Fruit fly (Drosophila melanogaster) whole organism, embryonic: Measurements from ENCODE around the gene CG33172.

Experiments used
- Aef1 ChIP-seq: fragments of 200-800 bp; sonication (Bioruptor generic); IDR thresholded peaks from 3 replicates; pipeline ENCODE4 v1.3.6; 2022; ENCODE audit warnings: missing biosample characterization, missing genetic modification characterization
- Blimp-1 ChIP-seq: fragments of 200-800 bp; sonication (Bioruptor generic); optimal IDR thresholded peaks from 3 replicates; lab custom pipeline; 2018; ENCODE audit warnings: missing biosample characterization, missing genetic modification characterization, mild to moderate bottlenecking, moderate library complexity, missing genetic modification reagents
- CG15011 ChIP-seq: fragments of 200-800 bp; sonication (Bioruptor generic); optimal IDR thresholded peaks from 3 replicates; lab custom pipeline; 2018; ENCODE audit warnings: missing biosample characterization, mild to moderate bottlenecking, missing genetic modification characterization
- CG16813 ChIP-seq: fragments of 200-800 bp; sonication (Bioruptor generic); IDR thresholded peaks from 3 replicates; pipeline ENCODE4 v1.3.6; 2022; ENCODE audit warnings: missing biosample characterization, missing genetic modification characterization; ENCODE audit not compliant: partially characterized antibody
- CG16863 ChIP-seq: fragments of 200-800 bp; sonication (Bioruptor generic); optimal IDR thresholded peaks from 3 replicates; lab custom pipeline; 2016; ENCODE audit warnings: missing biosample characterization, missing genetic modification characterization
- CG17186 ChIP-seq: fragments of 200-800 bp; sonication (Bioruptor generic); optimal IDR thresholded peaks from 3 replicates; lab custom pipeline; 2017; ENCODE audit warnings: missing biosample characterization, missing genetic modification reagents, missing genetic modification characterization
- CG17359 ChIP-seq: fragments of 200-800 bp; sonication (Bioruptor generic); optimal IDR thresholded peaks from 3 replicates; lab custom pipeline; 2018; ENCODE audit warnings: missing biosample characterization, mild to moderate bottlenecking, missing genetic modification characterization, moderate library complexity
- CG18619 ChIP-seq: fragments of 200-800 bp; sonication (Bioruptor generic); optimal IDR thresholded peaks from 3 replicates; lab custom pipeline; 2017; ENCODE audit warnings: missing biosample characterization, mild to moderate bottlenecking, missing genetic modification characterization
- CG32532 ChIP-seq: fragments of 200-800 bp; sonication (Bioruptor generic); IDR thresholded peaks from 2 replicates; pipeline ENCODE4 v1.3.6; 2022; ENCODE audit warnings: missing biosample characterization, missing genetic modification characterization
- CG4360 ChIP-seq: fragments of 200-800 bp; sonication (Bioruptor generic); IDR thresholded peaks from 2 replicates; pipeline ENCODE4 v1.3.6; 2022; ENCODE audit warnings: missing biosample characterization, missing genetic modification characterization
- CG4854 ChIP-seq: fragments of 200-800 bp; sonication (Bioruptor generic); optimal IDR thresholded peaks from 2 replicates; lab custom pipeline; 2016; ENCODE audit warnings: missing biosample characterization, missing genetic modification characterization, inconsistent platforms
- CG6791 ChIP-seq: fragments of 200-800 bp; sonication (Bioruptor generic); IDR thresholded peaks from 3 replicates; pipeline ENCODE4 v1.3.6; 2022; ENCODE audit warnings: missing biosample characterization, missing genetic modification characterization; ENCODE audit not compliant: partially characterized antibody
- CG7271 ChIP-seq: fragments of 200-800 bp; sonication (Bioruptor generic); optimal IDR thresholded peaks from 2 replicates; lab custom pipeline; 2018; ENCODE audit warnings: missing biosample characterization, mild to moderate bottlenecking, missing genetic modification characterization, moderate library complexity
- CG7357 ChIP-seq: fragments of 200-800 bp; sonication (Bioruptor generic); IDR thresholded peaks from 3 replicates; pipeline ENCODE4 v1.3.6; 2022; ENCODE audit warnings: missing biosample characterization, missing genetic modification characterization
- CTCF ChIP-seq: fragments of 200-800 bp; sonication (Bioruptor generic); optimal IDR thresholded peaks from 2 replicates; lab custom pipeline; 2017; ENCODE audit warnings: missing biosample characterization, mild to moderate bottlenecking, missing genetic modification characterization, moderate library complexity
- Camta ChIP-seq: fragments of 200-800 bp; sonication (Bioruptor generic); optimal IDR thresholded peaks from 2 replicates; lab custom pipeline; 2016; ENCODE audit warnings: missing biosample characterization, missing genetic modification characterization
- Dbx ChIP-seq: fragments of 200-800 bp; sonication (Bioruptor generic); IDR thresholded peaks from 3 replicates; pipeline ENCODE4 v1.3.6; 2022; ENCODE audit warnings: missing biosample characterization, missing genetic modification characterization
- H15 ChIP-seq: fragments of 200-800 bp; sonication (Bioruptor generic); IDR thresholded peaks from 3 replicates; pipeline ENCODE4 v1.3.6; 2022; ENCODE audit warnings: missing biosample characterization, missing genetic modification characterization
- HLH4C ChIP-seq: fragments of 200-800 bp; sonication (Bioruptor generic); IDR thresholded peaks from 3 replicates; pipeline ENCODE4 v1.3.6; 2022; ENCODE audit warnings: missing biosample characterization, missing genetic modification characterization; ENCODE audit not compliant: partially characterized antibody
- Hr3 ChIP-seq: fragments of 200-800 bp; sonication (Bioruptor generic); optimal IDR thresholded peaks from 3 replicates; lab custom pipeline; 2016; ENCODE audit warnings: missing biosample characterization, missing genetic modification characterization
- Jarid2 ChIP-seq: fragments of 200-800 bp; sonication (Bioruptor generic); optimal IDR thresholded peaks from 3 replicates; lab custom pipeline; 2017; ENCODE audit warnings: mild to moderate bottlenecking, missing biosample characterization, missing genetic modification reagents, missing genetic modification characterization
- Mad ChIP-seq: fragments of 200-800 bp; sonication (Bioruptor generic); optimal IDR thresholded peaks from 2 replicates; lab custom pipeline; 2016; ENCODE audit warnings: missing biosample characterization, missing genetic modification characterization
- Med ChIP-seq: fragments of 200-800 bp; sonication (Bioruptor generic); peaks from one replicate; lab custom pipeline; 2016; ENCODE audit warnings: missing biosample characterization, missing genetic modification characterization, mild to moderate bottlenecking, inconsistent platforms, moderate library complexity
- Oaz ChIP-seq: fragments of 200-800 bp; sonication (Bioruptor generic); IDR thresholded peaks from 2 replicates; pipeline ENCODE4 v1.3.6; 2022; ENCODE audit warnings: missing biosample characterization, missing genetic modification characterization
- Stat92E ChIP-seq, 3 experiments: fragments of >200 bp in 2 of 3; fragments of 200-800 bp in 1 of 3; sonication (Bioruptor generic) in 1 of 3; optimal IDR thresholded peaks; 2 replicates each; lab custom pipeline; 2017 to 2019; ENCODE audit warnings: missing biosample characterization in 3 of 3, missing genetic modification characterization in 3 of 3, mild to moderate bottlenecking in 1 of 3, moderate library complexity in 1 of 3
- crp ChIP-seq, 2 experiments: fragments of 200-800 bp; sonication (Bioruptor generic); optimal IDR thresholded peaks; 2 replicates in 1 of 2; 3 replicates in 1 of 2; lab custom pipeline; 2017; ENCODE audit warnings: missing biosample characterization in 2 of 2, missing genetic modification characterization in 2 of 2, mild to moderate bottlenecking in 1 of 2, moderate library complexity in 1 of 2
- dati ChIP-seq: fragments of 200-800 bp; sonication (Bioruptor generic); IDR thresholded peaks from 2 replicates; pipeline ENCODE4 v1.3.6; 2022; ENCODE audit warnings: missing biosample characterization, missing genetic modification characterization
- disco-r ChIP-seq: fragments of 200-800 bp; sonication (Bioruptor generic); optimal IDR thresholded peaks from 2 replicates; lab custom pipeline; 2016; ENCODE audit warnings: missing biosample characterization, missing genetic modification characterization
- ems ChIP-seq: fragments of 200-800 bp; sonication (Bioruptor generic); optimal IDR thresholded peaks from 3 replicates; lab custom pipeline; 2016; ENCODE audit warnings: missing biosample characterization, missing genetic modification characterization
- fd3F ChIP-seq: fragments of 200-800 bp; sonication (Bioruptor generic); optimal IDR thresholded peaks from 2 replicates; lab custom pipeline; 2018; ENCODE audit warnings: missing biosample characterization, mild to moderate bottlenecking, missing genetic modification characterization, moderate library complexity
- gcm ChIP-seq: fragments of 200-800 bp; sonication (Bioruptor generic); optimal IDR thresholded peaks from 2 replicates; lab custom pipeline; 2019; ENCODE audit warnings: missing biosample characterization, mild to moderate bottlenecking, missing genetic modification characterization, moderate library complexity
- hth ChIP-seq: fragments of >200 bp; optimal IDR thresholded peaks from 2 replicates; lab custom pipeline; 2017; ENCODE audit warnings: inconsistent platforms
- jigr1 ChIP-seq: fragments of 200-800 bp; sonication (Bioruptor generic); IDR thresholded peaks from 3 replicates; pipeline ENCODE4 v1.3.6; 2022; ENCODE audit warnings: missing biosample characterization, missing genetic modification characterization
- nom ChIP-seq: fragments of 200-800 bp; sonication (Bioruptor generic); optimal IDR thresholded peaks from 2 replicates; lab custom pipeline; 2017; ENCODE audit warnings: missing biosample characterization, missing genetic modification characterization, mild to moderate bottlenecking, moderate library complexity, missing genetic modification reagents
- p53 ChIP-seq: fragments of 200-800 bp; sonication (Bioruptor generic); optimal IDR thresholded peaks from 2 replicates; lab custom pipeline; 2016; ENCODE audit warnings: missing biosample characterization, missing genetic modification characterization
- pfk ChIP-seq: fragments of 200-800 bp; sonication (Bioruptor generic); optimal IDR thresholded peaks from 2 replicates; lab custom pipeline; 2018; ENCODE audit warnings: missing biosample characterization, mild to moderate bottlenecking, missing genetic modification characterization, moderate library complexity
- phol ChIP-seq: fragments of 200-800 bp; sonication (Bioruptor generic); optimal IDR thresholded peaks from 3 replicates; lab custom pipeline; 2018; ENCODE audit warnings: missing biosample characterization, mild to moderate bottlenecking, missing genetic modification characterization, moderate library complexity
- prd ChIP-seq, 3 experiments: fragments of >200 bp in 2 of 3; fragments of 200-800 bp in 1 of 3; sonication (Bioruptor generic) in 1 of 3; optimal IDR thresholded peaks in 2 of 3; IDR thresholded peaks in 1 of 3; 2 replicates in 2 of 3; 3 replicates in 1 of 3; pipeline versions ENCODE4 v1.3.6 to Lab custom; 2017 to 2022; ENCODE audit warnings: missing biosample characterization in 1 of 3, missing genetic modification characterization in 1 of 3
- rib ChIP-seq: fragments of 200-800 bp; sonication (Bioruptor generic); IDR thresholded peaks from 2 replicates; pipeline ENCODE4 v1.3.6; 2022; ENCODE audit warnings: missing biosample characterization, missing genetic modification characterization
- sc ChIP-seq, 3 experiments: fragments of >200 bp in 2 of 3; fragments of 200-800 bp in 1 of 3; sonication (Bioruptor generic) in 1 of 3; optimal IDR thresholded peaks; 2 replicates in 2 of 3; 3 replicates in 1 of 3; lab custom pipeline; 2017; ENCODE audit warnings: mild to moderate bottlenecking in 1 of 3, missing biosample characterization in 1 of 3, missing genetic modification characterization in 1 of 3, missing genetic modification reagents in 1 of 3
- scrt ChIP-seq: fragments of 200-800 bp; sonication (Bioruptor generic); optimal IDR thresholded peaks from 2 replicates; lab custom pipeline; 2018; ENCODE audit warnings: missing biosample characterization, mild to moderate bottlenecking, missing genetic modification characterization, moderate library complexity
- sens-2 ChIP-seq: fragments of 200-800 bp; sonication (Bioruptor generic); IDR thresholded peaks from 2 replicates; pipeline ENCODE4 v1.3.6; 2022; ENCODE audit warnings: missing biosample characterization, missing genetic modification characterization
- shn ChIP-seq: fragments of 200-800 bp; sonication (Bioruptor generic); optimal IDR thresholded peaks from 3 replicates; lab custom pipeline; 2016; ENCODE audit warnings: missing biosample characterization, missing genetic modification characterization
- sug ChIP-seq: fragments of 200-800 bp; optimal IDR thresholded peaks from 2 replicates; lab custom pipeline; 2019; ENCODE audit warnings: missing biosample characterization, mild to moderate bottlenecking, missing genetic modification characterization, moderate library complexity
- tna ChIP-seq: fragments of 200-800 bp; sonication (Bioruptor generic); IDR thresholded peaks from 2 replicates; pipeline ENCODE4 v1.3.6; 2022; ENCODE audit warnings: missing biosample characterization, missing genetic modification characterization; ENCODE audit not compliant: partially characterized antibody
- toy ChIP-seq: fragments of 200-800 bp; sonication (Bioruptor generic); IDR thresholded peaks from 2 replicates; pipeline ENCODE4 v1.3.6; 2022; ENCODE audit warnings: missing biosample characterization, missing genetic modification characterization
- trh ChIP-seq: fragments of 200-800 bp; sonication (Bioruptor generic); optimal IDR thresholded peaks from 2 replicates; lab custom pipeline; 2016; ENCODE audit warnings: missing biosample characterization, missing genetic modification characterization
- yki ChIP-seq: fragments of >200 bp; optimal IDR thresholded peaks from 3 replicates; lab custom pipeline; 2018
- z ChIP-seq: fragments of 200-800 bp; sonication (Bioruptor generic); IDR thresholded peaks from 3 replicates; pipeline ENCODE4 v1.3.6; 2022; ENCODE audit warnings: missing biosample characterization, missing genetic modification characterization

The CG33172 gene

DNA sequence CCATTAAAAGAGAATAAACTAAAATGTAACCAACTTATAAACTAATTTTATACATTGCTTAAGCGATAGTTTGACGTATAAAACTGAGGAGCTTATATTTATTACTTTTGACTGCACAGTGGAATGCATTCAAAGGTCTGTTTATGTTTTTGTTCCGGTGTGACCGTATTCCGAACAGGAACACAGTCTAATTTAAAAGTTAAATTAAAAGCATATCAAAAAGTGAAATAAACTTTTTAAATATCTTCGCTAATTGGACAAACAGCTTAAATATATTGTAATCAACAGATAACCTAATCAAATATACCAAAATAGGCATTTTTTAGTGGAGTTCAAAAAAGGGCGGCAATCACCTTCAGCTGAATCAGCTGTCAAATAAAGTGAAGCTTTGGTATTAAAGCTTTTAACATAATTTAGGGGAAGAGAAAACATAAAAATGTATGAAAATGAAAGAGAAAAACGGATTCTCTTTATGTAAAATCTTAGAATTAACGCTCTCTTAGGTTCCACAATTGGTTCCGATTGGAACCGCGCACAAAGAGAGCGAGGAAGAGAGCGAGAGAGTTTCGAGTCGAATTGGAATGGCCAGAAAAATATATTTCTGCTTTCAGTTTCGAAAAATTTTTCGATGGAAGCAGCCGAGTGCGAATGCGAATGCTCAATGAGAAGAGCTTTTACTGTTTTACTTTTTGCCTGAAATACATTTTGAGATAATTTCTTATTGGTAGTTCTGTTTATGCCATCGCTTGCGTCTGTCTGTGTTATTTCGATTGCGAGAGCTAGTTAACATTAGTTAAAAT lies 34.5 kb downstream of the CG33172 start, which contains the start of the genes PGRP-LE and sd (continued):
- TF ChIP-seq dati (no peak), Med (GFP tag; lab: Kevin White, UChicago) (peak; percentile 69), pfk (GFP tag; lab: Kevin White, UChicago) (no peak), z (GFP tag; lab: Robert Waterston, UW) (peak; percentile 77), CG7271 (no peak), HLH4C (GFP tag; lab: Robert Waterston, UW) (no peak), Camta (GFP tag; lab: Kevin White, UChicago) (no peak), CTCF (no peak), crp (GFP tag; optimal IDR thresholded peaks at IDR 0.05; lab: Kevin White, UChicago) (peak in 1 of 2 experiments; percentile 82), CG17359 (no peak), ems (GFP tag; lab: Kevin White, UChicago) (no peak), gcm (no peak), nom (GFP tag; lab: Kevin White, UChicago) (peak; percentile 57), Stat92E (GFP tag; optimal IDR thresholded peaks at IDR 0.05; lab: Kevin White, UChicago) (no peak), sens-2 (GFP tag; lab: Robert Waterston, UW) (no peak), hth (lab: Kevin White, UChicago) (no peak), trh (GFP tag; lab: Kevin White, UChicago) (no peak), tna (GFP tag; lab: Robert Waterston, UW) (no peak), CG4360 (GFP tag; lab: Robert Waterston, UW) (no peak), Blimp-1 (GFP tag; lab: Kevin White, UChicago) (peak; percentile 30), Hr3 (GFP tag; lab: Kevin White, UChicago) (no peak), Jarid2 (GFP tag; lab: Kevin White, UChicago) (peak; percentile 78), fd3F (no peak), Dbx (no peak), CG16863 (GFP tag; lab: Kevin White, UChicago) (no peak), CG17186 (GFP tag; lab: Kevin White, UChicago) (no peak), rib (GFP tag; lab: Robert Waterston, UW) (0 out of 2 replicates have a peak, but pooled peaks have one; percentile 33), Mad (GFP tag; lab: Kevin White, UChicago) (no peak), yki (peak; percentile 60), Oaz (GFP tag; lab: Robert Waterston, UW) (no peak), disco-r (no peak), toy (no peak), jigr1 (GFP tag; lab: Robert Waterston, UW) (no peak), CG4854 (no peak), sc (optimal IDR thresholded peaks at IDR 0.05; lab: Kevin White, UChicago) (no peak), sc (GFP tag; optimal IDR thresholded peaks at IDR 0.05; lab: Kevin White, UChicago) (no peak), prd (optimal IDR thresholded peaks at IDR 0.05; lab: Kevin White, UChicago) (no peak), prd (GFP tag; IDR thresholded peaks at IDR 0.05; lab: Robert Waterston, UW) (no peak), sug (tag; lab: Kevin White, UChicago) (no peak), CG15011 (GFP tag; lab: Kevin White, UChicago) (no peak), H15 (GFP tag; lab: Robert Waterston, UW) (no peak), CG6791 (GFP tag; lab: Robert Waterston, UW) (no peak), phol (tag; lab: Kevin White, UChicago) (no peak), CG32532 (no peak), CG16813 (GFP tag; lab: Robert Waterston, UW) (no peak), Aef1 (GFP tag; lab: Robert Waterston, UW) (no peak), scrt (no peak), p53 (GFP tag; lab: Kevin White, UChicago) (no peak), CG18619 (GFP tag; lab: Kevin White, UChicago) (no peak), CG7357 (GFP tag; lab: Robert Waterston, UW) (no peak), shn (GFP tag; lab: Kevin White, UChicago) (no peak)
